Worm (Caenorhabditis elegans): ENCODE measurements around the gene W03F8.6.
"Not testable (repeated sequence)": the region's sequence is repeated elsewhere in the genome, so short reads cannot be mapped to it uniquely, and the experiment has no call there.

W03F8.6 gene

ce11 chrIV:5186480-5187205 lies at the start of gene W03F8.6, which contains the start of gene mtrf-1L:
Gene W03F8.6 (minus strand): TSS chrIV:5186580.
Gene mtrf-1L (plus strand): TSS chrIV:5187155.
- TF ChIP-seq F13H6.1 (tag; optimal IDR thresholded peaks at IDR 0.05) (peak; percentile 36), elt-1 (tag; optimal IDR thresholded peaks at IDR 0.05) (no peak)

ce11 chrIV:5230530-5230929 lies 44.1 kb upstream of the W03F8.6 start, which contains the start of gene thn-5:
Gene thn-5 (plus strand): TSS chrIV:5230830.
- TF ChIP-seq unc-55 (GFP tag; optimal IDR thresholded peaks at IDR 0.05): no peak
- TF ChIP-seq nhr-25 (tag; optimal IDR thresholded peaks at IDR 0.05): no peak
- TF ChIP-seq elt-1 (tag; optimal IDR thresholded peaks at IDR 0.05): no peak
- TF ChIP-seq R02D3.7 (tag; optimal IDR thresholded peaks at IDR 0.05): no peak
- TF ChIP-seq mdl-1 (tag; optimal IDR thresholded peaks at IDR 0.05): no peak
- no peak for TF ChIP-seq lin-13 (GFP tag; optimal IDR thresholded peaks at IDR 0.05)
- TF ChIP-seq nhr-23 (tag; optimal IDR thresholded peaks at IDR 0.05): no peak
- TF ChIP-seq ceh-16 (tag; optimal IDR thresholded peaks at IDR 0.05): no peak
- no peak for TF ChIP-seq elt-3 (tag; optimal IDR thresholded peaks at IDR 0.05)
- TF ChIP-seq fos-1 (tag; optimal IDR thresholded peaks at IDR 0.05): no peak
- TF ChIP-seq crh-2 (tag; optimal IDR thresholded peaks at IDR 0.05): no peak
- TF ChIP-seq sem-4 (tag; optimal IDR thresholded peaks at IDR 0.05): no peak
- no peak for TF ChIP-seq nhr-77 (tag; optimal IDR thresholded peaks at IDR 0.05)

- TF ChIP-seq nhr-77 (tag; optimal IDR thresholded peaks at IDR 0.05): no peak
- no peak for TF ChIP-seq sma-9 (GFP tag; optimal IDR thresholded peaks at IDR 0.05)
- TF ChIP-seq sma-9 (tag; optimal IDR thresholded peaks at IDR 0.05): no peak
- TF ChIP-seq nhr-12 (tag; optimal IDR thresholded peaks at IDR 0.05): no peak
- no peak for TF ChIP-seq C34F6.9 (tag; optimal IDR thresholded peaks at IDR 0.05)
- TF ChIP-seq elt-3 (tag; optimal IDR thresholded peaks at IDR 0.05): no peak
- TF ChIP-seq mab-5 (tag; optimal IDR thresholded peaks at IDR 0.05): no peak
- no peak for TF ChIP-seq unc-62 (GFP tag; optimal IDR thresholded peaks at IDR 0.05)
- no peak for TF ChIP-seq ztf-1 (GFP tag; conservative IDR thresholded peaks at IDR 0.05)
- TF ChIP-seq egl-27 (tag; optimal IDR thresholded peaks at IDR 0.05): no peak
Measured at ce11 chrIV:5228619-5229018, 42.2 kb upstream of the W03F8.6 start, which contains the start of gene thn-6. Gene thn-6 (plus strand): TSS chrIV:5228919.

- not testable (repeated sequence) for TF ChIP-seq unc-62 (GFP tag; optimal IDR thresholded peaks at IDR 0.05); sma-3 (GFP tag; optimal IDR thresholded peaks at IDR 0.05); mab-5 (tag; optimal IDR thresholded peaks at IDR 0.05)
Measured at ce11 chrIV:5226552-5226951, 40.2 kb upstream of the W03F8.6 start, which contains the start of gene nsph-4.1. Gene nsph-4.1 (plus strand): TSS chrIV:5226852.

ce11 chrIV:5225277-5225822 lies 39.0 kb upstream of the W03F8.6 start, which contains the start of gene cylc-1:
Gene cylc-1 (minus strand): TSS chrIV:5225772.
- not testable (repeated sequence) for TF ChIP-seq elt-3 (tag; optimal IDR thresholded peaks at IDR 0.05); dmd-4 (tag; optimal IDR thresholded peaks at IDR 0.05); Y55F3AM.14 (GFP tag; optimal IDR thresholded peaks at IDR 0.05)

- TF ChIP-seq R02D3.7 (tag; optimal IDR thresholded peaks at IDR 0.05) (no peak), sem-4 (tag; optimal IDR thresholded peaks at IDR 0.05) (no peak), peb-1 (tag; optimal IDR thresholded peaks at IDR 0.05) (no peak), C34F6.9 (tag; optimal IDR thresholded peaks at IDR 0.05) (no peak), elt-1 (tag; optimal IDR thresholded peaks at IDR 0.05) (no peak), nhr-237 (tag; optimal IDR thresholded peaks at IDR 0.05) (no peak), nhr-23 (tag; optimal IDR thresholded peaks at IDR 0.05) (no peak), ceh-82 (tag; optimal IDR thresholded peaks at IDR 0.05) (no peak), lin-11 (tag; optimal IDR thresholded peaks at IDR 0.05) (no peak), mbf-1 (tag; optimal IDR thresholded peaks at IDR 0.05) (no peak), ztf-4 (tag; optimal IDR thresholded peaks at IDR 0.05) (no peak)
Measured at ce11 chrIV:5224238-5224637, 37.9 kb upstream of the W03F8.6 start, which contains the start of gene Y59E9AL.8. Gene Y59E9AL.8 (minus strand): TSS chrIV:5224338.

Data from whole organism, L2 larva.